Worm (Caenorhabditis elegans) whole organism, L4/young adult: ENCODE measurements around the gene ccm-3.

Experiments
- W03F9.2 ChIP-seq: fragments of 150-350 bp; optimal IDR thresholded peaks from 2 replicates; lab custom pipeline; 2014; ENCODE audit warnings: missing biosample characterization, missing genetic modification characterization
- him-1 ChIP-seq: sonication (generic microtip); optimal IDR thresholded peaks from 2 replicates; lab custom pipeline; 2016; ENCODE audit warnings: missing genotype, missing genetic modification reagents, missing genetic modification characterization, missing compliant biosample characterization

- TF ChIP-seq W03F9.2 (no peak), him-1 (tag; lab: Kevin White, UChicago) (no peak)
These were observed 42.5 kb downstream of the ccm-3 start, which contains the start of the genes C06A1.6 and C06A1.7 for ce11 chrII:10564578-10564977.
